Worm (Caenorhabditis elegans) whole organism, L1 larva: ENCODE data around the gene srh-47.

ENCODE experiments used
- elt-2 ChIP-seq: sonication (generic microtip); optimal IDR thresholded peaks from 2 replicates; lab custom pipeline; 2016; ENCODE audit warnings: missing genetic modification characterization, mild to moderate bottlenecking, inconsistent platforms, missing compliant biosample characterization, missing genetic modification reagents
- jun-1 ChIP-seq: fragments of 150-350 bp; optimal IDR thresholded peaks from 2 replicates; lab custom pipeline; 2014; ENCODE audit warnings: missing biosample characterization, missing genetic modification reagents, missing genetic modification characterization
- lin-15B ChIP-seq: fragments of 150-350 bp; sonication (generic microtip); optimal IDR thresholded peaks from 3 replicates; lab custom pipeline; 2014; ENCODE audit warnings: missing biosample characterization, missing genetic modification characterization
- lir-3 ChIP-seq: sonication (generic microtip); optimal IDR thresholded peaks from 2 replicates; lab custom pipeline; 2016; ENCODE audit warnings: mild to moderate bottlenecking, missing genetic modification characterization, moderate library complexity, missing compliant biosample characterization; ENCODE audit not compliant: poor library complexity
- mef-2 ChIP-seq: fragments of 150-350 bp; optimal IDR thresholded peaks from 2 replicates; lab custom pipeline; 2014; ENCODE audit warnings: missing biosample characterization, missing genetic modification characterization
- snpc-4 ChIP-seq: fragments of 150-350 bp; optimal IDR thresholded peaks from 2 replicates; lab custom pipeline; 2014; ENCODE audit warnings: missing biosample characterization, missing genetic modification characterization
- sptf-1 ChIP-seq: fragments of 150-350 bp; optimal IDR thresholded peaks from 2 replicates; lab custom pipeline; 2014; ENCODE audit warnings: missing biosample characterization, missing genetic modification characterization
- unc-130 ChIP-seq: fragments of 150-350 bp; optimal IDR thresholded peaks from 2 replicates; lab custom pipeline; 2017; ENCODE audit warnings: missing biosample characterization, missing genetic modification characterization, inconsistent platforms

ce11 chrV:11302698-11303097, 2.3 kb upstream of the srh-47 start, which contains the start of gene srh-46:
- TF ChIP-seq unc-130 (tag; lab: Kevin White, UChicago): no peak
- no peak for TF ChIP-seq jun-1 (tag; lab: Kevin White, UChicago)
- no peak for TF ChIP-seq mef-2 (tag; lab: Kevin White, UChicago)
- no peak for TF ChIP-seq elt-2
- TF ChIP-seq lin-15B: no peak
- TF ChIP-seq snpc-4 (tag; lab: Kevin White, UChicago): no peak
- TF ChIP-seq lir-3 (tag; lab: Kevin White, UChicago): no peak
- TF ChIP-seq sptf-1 (tag; lab: Kevin White, UChicago): no peak
